Fruit fly (Drosophila melanogaster): ENCODE measurements around the gene Mvd.

- TF ChIP-seq psq (optimal IDR thresholded peaks at IDR 0.05): no peak
- no peak for TF ChIP-seq usp (GFP tag; optimal IDR thresholded peaks at IDR 0.05)
- TF ChIP-seq EcR (GFP tag; optimal IDR thresholded peaks at IDR 0.05): no peak
Observed at dm6 chrX:15745905-15746681, 2.9 kb upstream of the Mvd start, which contains the start of the genes CG8944 and CCT6.

All from whole organism.